Worm (Caenorhabditis elegans): ENCODE measurements around the gene F26G1.15.

DNA sequence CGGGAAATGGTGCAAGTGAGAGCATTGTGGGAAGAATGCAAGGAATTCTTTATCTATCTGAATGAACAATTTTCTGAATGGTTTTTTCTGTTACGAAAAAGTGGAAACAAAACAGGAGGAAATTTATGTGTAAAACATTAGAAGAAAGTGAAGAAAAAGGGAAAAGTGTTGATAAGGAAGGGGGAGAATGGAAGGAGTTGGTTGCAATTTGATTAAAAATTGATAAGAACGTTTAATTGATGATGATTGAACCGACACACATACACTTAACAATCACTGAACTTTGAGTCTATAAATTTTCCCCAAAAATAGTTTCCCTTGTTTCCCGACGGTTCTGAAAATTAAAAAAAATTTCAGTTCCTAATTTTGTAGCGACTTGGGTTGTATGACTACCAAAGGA, 12.8 kb downstream of the F26G1.15 start:
- TF ChIP-seq ZK185.1 (tag; optimal IDR thresholded peaks at IDR 0.05; ENCODE audit: poor library complexity, severe bottlenecking) (no peak), nfya-1 (tag; optimal IDR thresholded peaks at IDR 0.05; ENCODE audit: borderline replicate concordance, insufficient read depth) (no peak), unc-62 (GFP tag; optimal IDR thresholded peaks at IDR 0.05) (no peak), pha-4 (tag; optimal IDR thresholded peaks at IDR 0.05) (no peak), egrh-3 (GFP tag; IDR thresholded peaks at IDR 0.05) (no peak), chd-7 (tag; optimal IDR thresholded peaks at IDR 0.05) (no peak), tbp1 (GFP tag; optimal IDR thresholded peaks at IDR 0.05) (no peak), sea-2 (GFP tag; IDR thresholded peaks at IDR 0.05) (no peak), ceh-79 (tag; optimal IDR thresholded peaks at IDR 0.05) (no peak)
